Worm (Caenorhabditis elegans) whole organism, L1 larva: ENCODE data around the gene C27D6.15.

Source experiments
- F16B12.6 ChIP-seq: fragments of 150-350 bp; optimal IDR thresholded peaks from 2 replicates; lab custom pipeline; 2014; ENCODE audit warnings: missing biosample characterization, missing genetic modification characterization
- alr-1 ChIP-seq: fragments of 200-800 bp; sonication (Bioruptor generic); optimal IDR thresholded peaks from 2 replicates; lab custom pipeline; 2018; ENCODE audit warnings: borderline replicate concordance, mild to moderate bottlenecking, missing genetic modification characterization, missing compliant biosample characterization
- aly-2 ChIP-seq: fragments of 150-350 bp; optimal IDR thresholded peaks from 2 replicates; lab custom pipeline; 2014; ENCODE audit warnings: missing biosample characterization, missing genetic modification characterization
- ceh-63 ChIP-seq: fragments of 200-800 bp; sonication (Bioruptor generic); optimal IDR thresholded peaks from 2 replicates; lab custom pipeline; 2018; ENCODE audit warnings: mild to moderate bottlenecking, missing genetic modification characterization, missing compliant biosample characterization
- ceh-8 ChIP-seq: fragments of 200-800 bp; sonication (Bioruptor generic); optimal IDR thresholded peaks from 2 replicates; lab custom pipeline; 2018; ENCODE audit warnings: mild to moderate bottlenecking, missing genetic modification characterization, moderate library complexity, missing compliant biosample characterization
- ceh-90 ChIP-seq: sonication (generic microtip); optimal IDR thresholded peaks from 2 replicates; lab custom pipeline; 2016; ENCODE audit warnings: missing genetic modification characterization, missing compliant biosample characterization
- ces-1 ChIP-seq: fragments of 150-350 bp; optimal IDR thresholded peaks from 2 replicates; lab custom pipeline; 2014; ENCODE audit warnings: missing biosample characterization, missing genetic modification reagents, missing genetic modification characterization
- dsc-1 ChIP-seq: sonication (generic microtip); optimal IDR thresholded peaks from 2 replicates; lab custom pipeline; 2016; ENCODE audit warnings: mild to moderate bottlenecking, missing genetic modification characterization, missing compliant biosample characterization
- efl-1 ChIP-seq, 4 experiments: fragments of 150-350 bp; optimal IDR thresholded peaks in 3 of 4; peaks in 1 of 4; 1 replicate in 1 of 4; 2 replicates in 3 of 4; lab custom pipeline; 2014; ENCODE audit warnings: missing biosample characterization in 2 of 4, missing genetic modification characterization in 2 of 4, missing genetic modification reagents in 2 of 4
- efl-3 ChIP-seq: fragments of 200-800 bp; sonication (Bioruptor generic); optimal IDR thresholded peaks from 2 replicates; lab custom pipeline; 2018; ENCODE audit warnings: mild to moderate bottlenecking, missing genetic modification characterization, missing compliant biosample characterization
- egl-13 ChIP-seq: sonication (generic microtip); optimal IDR thresholded peaks from 2 replicates; lab custom pipeline; 2016; ENCODE audit warnings: missing genotype, missing genetic modification reagents, missing genetic modification characterization, missing compliant biosample characterization
- ets-5 ChIP-seq: fragments of 200-800 bp; sonication (Bioruptor generic); IDR thresholded peaks from 2 replicates; pipeline ENCODE4 v1.3.6; 2022; ENCODE audit warnings: missing genetic modification characterization, missing compliant biosample characterization
- fkh-10 ChIP-seq: sonication (generic microtip); optimal IDR thresholded peaks from 2 replicates; lab custom pipeline; 2017; ENCODE audit warnings: missing biosample characterization, missing genetic modification reagents, missing genetic modification characterization
- fkh-4 ChIP-seq: sonication (generic microtip); optimal IDR thresholded peaks from 2 replicates; lab custom pipeline; 2016; ENCODE audit warnings: missing compliant biosample characterization, missing genetic modification characterization, borderline replicate concordance
- fkh-8 ChIP-seq: sonication (generic microtip); optimal IDR thresholded peaks from 2 replicates; lab custom pipeline; 2016; ENCODE audit warnings: mild to moderate bottlenecking, missing genetic modification characterization, missing compliant biosample characterization
- grh-1 ChIP-seq: fragments of 200-800 bp; sonication (Bioruptor generic); IDR thresholded peaks from 2 replicates; pipeline ENCODE4 v1.3.6; 2022; ENCODE audit warnings: missing genetic modification reagents, missing genetic modification characterization, missing compliant biosample characterization
- hlh-17 ChIP-seq: fragments of 200-800 bp; sonication (Bioruptor generic); optimal IDR thresholded peaks from 2 replicates; lab custom pipeline; 2018; ENCODE audit warnings: missing genetic modification characterization, mild to moderate bottlenecking, missing compliant biosample characterization, moderate library complexity, borderline replicate concordance
- irx-1 ChIP-seq: sonication (generic microtip); optimal IDR thresholded peaks from 2 replicates; lab custom pipeline; 2016; ENCODE audit warnings: missing genetic modification characterization, missing compliant biosample characterization
- lin-35 ChIP-seq, 2 experiments: fragments of 150-350 bp; optimal IDR thresholded peaks; 2 replicates each; lab custom pipeline; 2014; ENCODE audit warnings: missing biosample characterization in 2 of 2, missing genetic modification characterization in 2 of 2, missing genetic modification reagents in 2 of 2
- lsy-2 ChIP-seq, 2 experiments: fragments of 150-350 bp; optimal IDR thresholded peaks; 2 replicates each; lab custom pipeline; 2014; ENCODE audit warnings: missing biosample characterization in 2 of 2, missing genetic modification characterization in 2 of 2
- mab-9 ChIP-seq: fragments of 200-800 bp; sonication (Bioruptor generic); IDR thresholded peaks from 2 replicates; pipeline ENCODE4 v1.3.6; 2022; ENCODE audit warnings: missing genetic modification reagents, missing genetic modification characterization, missing compliant biosample characterization
- mef-2 ChIP-seq: fragments of 150-350 bp; optimal IDR thresholded peaks from 2 replicates; lab custom pipeline; 2014; ENCODE audit warnings: missing biosample characterization, missing genetic modification characterization
- mep-1 ChIP-seq: fragments of 150-350 bp; optimal IDR thresholded peaks from 2 replicates; lab custom pipeline; 2014; ENCODE audit warnings: missing biosample characterization, missing genetic modification characterization
- nhr-19 ChIP-seq: fragments of 200-800 bp; sonication (Bioruptor generic); conservative IDR thresholded peaks from 2 replicates; pipeline ENCODE4 v1.3.6; 2022; ENCODE audit warnings: missing genetic modification characterization, missing compliant biosample characterization
- nhr-20 ChIP-seq: sonication (generic microtip); optimal IDR thresholded peaks from 2 replicates; lab custom pipeline; 2016; ENCODE audit warnings: mild to moderate bottlenecking, missing genetic modification characterization, missing compliant biosample characterization
- nhr-237 ChIP-seq: fragments of 150-350 bp; optimal IDR thresholded peaks from 2 replicates; lab custom pipeline; 2014; ENCODE audit warnings: missing biosample characterization, missing genetic modification characterization
- nhr-28 ChIP-seq: fragments of 150-350 bp; optimal IDR thresholded peaks from 2 replicates; lab custom pipeline; 2014; ENCODE audit warnings: missing biosample characterization, missing genetic modification characterization
- nhr-47 ChIP-seq: sonication (generic microtip); optimal IDR thresholded peaks from 2 replicates; lab custom pipeline; 2016; ENCODE audit warnings: mild to moderate bottlenecking, missing genetic modification characterization, moderate library complexity, missing compliant biosample characterization
- nhr-71 ChIP-seq: sonication (generic microtip); optimal IDR thresholded peaks from 2 replicates; lab custom pipeline; 2016; ENCODE audit warnings: mild to moderate bottlenecking, missing genetic modification characterization, moderate library complexity, missing compliant biosample characterization
- nhr-76 ChIP-seq: sonication (generic microtip); optimal IDR thresholded peaks from 2 replicates; lab custom pipeline; 2017; ENCODE audit warnings: missing biosample characterization, missing genetic modification characterization
- nhr-77 ChIP-seq: fragments of 150-350 bp; optimal IDR thresholded peaks from 2 replicates; lab custom pipeline; 2014; ENCODE audit warnings: missing biosample characterization, missing genetic modification characterization
- nhr-84 ChIP-seq: sonication (generic microtip); optimal IDR thresholded peaks from 2 replicates; lab custom pipeline; 2017; ENCODE audit warnings: missing biosample characterization, missing genetic modification characterization
- nhr-85 ChIP-seq: sonication (generic microtip); peaks from one replicate; lab custom pipeline; 2016; ENCODE audit warnings: missing genetic modification characterization, inconsistent platforms, missing compliant biosample characterization
- nhr-90 ChIP-seq: sonication (generic microtip); optimal IDR thresholded peaks from 2 replicates; lab custom pipeline; 2016; ENCODE audit warnings: mild to moderate bottlenecking, missing genetic modification characterization, missing compliant biosample characterization; ENCODE audit not compliant: poor library complexity
- snpc-4 ChIP-seq: fragments of 150-350 bp; optimal IDR thresholded peaks from 2 replicates; lab custom pipeline; 2014; ENCODE audit warnings: missing biosample characterization, missing genetic modification characterization
- sox-4 ChIP-seq: sonication (generic microtip); optimal IDR thresholded peaks from 2 replicates; lab custom pipeline; 2016; ENCODE audit warnings: missing genetic modification characterization, missing compliant biosample characterization
- tbx-2 ChIP-seq: sonication (generic microtip); optimal IDR thresholded peaks from 2 replicates; lab custom pipeline; 2016; ENCODE audit warnings: missing genetic modification characterization, missing compliant biosample characterization
- tlp-1 ChIP-seq: fragments of 150-350 bp; optimal IDR thresholded peaks from 2 replicates; lab custom pipeline; 2014; ENCODE audit warnings: missing biosample characterization, missing genetic modification characterization
- unc-130 ChIP-seq: fragments of 150-350 bp; optimal IDR thresholded peaks from 2 replicates; lab custom pipeline; 2017; ENCODE audit warnings: missing biosample characterization, missing genetic modification characterization, inconsistent platforms
- unc-62 ChIP-seq: fragments of 150-350 bp; optimal IDR thresholded peaks from 2 replicates; lab custom pipeline; 2014; ENCODE audit warnings: missing biosample characterization, missing genetic modification reagents, missing genetic modification characterization
- unc-98 ChIP-seq: fragments of 200-800 bp; sonication (Bioruptor generic); IDR thresholded peaks from 2 replicates; pipeline ENCODE4 v1.3.6; 2022; ENCODE audit warnings: missing genetic modification characterization, missing compliant biosample characterization
- ztf-11 ChIP-seq, 2 experiments: sonication (generic microtip); optimal IDR thresholded peaks; 2 replicates each; lab custom pipeline; 2016 to 2017; ENCODE audit warnings: missing genetic modification characterization in 2 of 2, missing biosample characterization in 1 of 2, missing compliant biosample characterization in 1 of 2
- ztf-4 ChIP-seq: fragments of 150-350 bp; optimal IDR thresholded peaks from 2 replicates; lab custom pipeline; 2014; ENCODE audit warnings: missing biosample characterization, missing genetic modification characterization

The C27D6.15 gene

DNA sequence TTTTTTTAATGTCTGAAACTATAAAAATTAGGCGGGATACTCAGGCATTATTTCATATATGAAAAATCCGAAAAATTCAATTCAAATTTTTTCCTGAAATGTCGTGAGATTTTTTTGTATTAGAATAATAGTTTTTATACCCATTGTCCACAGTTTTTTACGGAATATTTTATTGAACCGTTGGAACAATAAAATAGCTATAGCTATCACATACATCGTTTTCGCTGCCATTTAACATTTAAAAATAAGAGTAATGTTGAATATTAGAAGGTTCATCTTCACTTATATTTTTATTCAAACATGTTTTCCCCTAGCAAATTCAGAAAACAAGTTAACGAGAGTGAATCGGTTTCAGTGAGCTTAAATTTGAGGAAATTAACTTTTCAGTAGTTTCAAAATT, at the start of gene C27D6.15:
Gene C27D6.15 (plus strand): TSS at position 301 of the 400 bp plus-strand sequence.
- TF ChIP-seq fkh-10 (no peak), ceh-90 (tag; lab: Kevin White, UChicago) (no peak)
- TF ChIP-seq, all 84 proteins: peak for 0

DNA sequence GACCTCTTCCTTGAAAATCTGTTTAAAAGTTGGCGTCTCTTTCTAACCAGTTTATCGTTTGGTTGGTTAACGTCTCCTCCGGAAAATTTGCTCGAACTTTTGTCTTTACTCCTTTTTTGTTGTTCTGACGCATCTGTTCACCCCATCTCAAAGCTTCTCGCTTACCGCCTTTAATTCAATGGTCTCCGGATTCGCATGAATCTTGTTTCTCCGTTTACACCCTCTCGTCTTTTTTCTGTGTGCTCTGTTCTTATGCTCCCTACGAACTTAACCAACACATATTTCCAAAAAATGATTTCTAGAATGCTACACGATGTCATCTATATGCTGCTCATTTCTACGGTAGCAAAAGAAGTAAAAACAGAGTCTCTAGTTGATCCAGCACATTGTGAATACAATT, 41.6 kb upstream of the C27D6.15 start, which contains the start of gene lgc-56:
Gene lgc-56 (plus strand): TSS at position 301 of the 400 bp plus-strand sequence.
- TF ChIP-seq mab-9 (GFP tag; lab: Robert Waterston, UW) = no peak
- TF ChIP-seq alr-1 (tag; lab: Kevin White, UChicago) = no peak
- TF ChIP-seq sox-4 (tag; lab: Kevin White, UChicago) = no peak
- no peak for TF ChIP-seq snpc-4
- no peak for TF ChIP-seq F16B12.6 (tag; lab: Kevin White, UChicago)
- TF ChIP-seq ztf-4 (tag; lab: Kevin White, UChicago) = no peak
- no peak for TF ChIP-seq ces-1 (GFP tag; lab: Kevin White, UChicago)
- no peak for TF ChIP-seq efl-1 (optimal IDR thresholded peaks at IDR 0.05; lab: Kevin White, UChicago)
- TF ChIP-seq efl-1 (GFP tag; optimal IDR thresholded peaks at IDR 0.05 in 1 of 2; lab: Kevin White, UChicago) = no peak
- TF ChIP-seq fkh-8 (tag; lab: Kevin White, UChicago) = no peak
- no peak for TF ChIP-seq tbx-2 (tag; lab: Kevin White, UChicago)

DNA sequence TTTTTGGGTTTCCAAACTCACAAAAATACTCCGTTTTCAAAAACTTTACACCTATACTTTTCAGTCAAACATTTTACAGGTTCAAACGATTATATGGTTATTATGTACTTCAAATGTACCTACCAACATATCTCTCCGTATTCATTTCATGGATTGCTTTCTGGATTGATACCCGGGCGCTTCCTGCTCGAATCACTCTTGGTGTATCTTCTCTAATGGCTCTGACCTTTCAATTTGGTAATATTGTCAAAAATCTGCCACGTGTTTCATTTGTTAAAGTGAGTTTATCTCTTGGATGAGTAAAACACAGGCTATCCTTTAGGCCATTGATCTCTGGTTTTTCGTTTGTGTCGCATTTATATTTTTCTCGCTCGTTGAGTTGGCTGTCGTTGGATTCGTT, 39.9 kb upstream of the C27D6.15 start:
- no peak for TF ChIP-seq mep-1 (tag; lab: Kevin White, UChicago)

DNA sequence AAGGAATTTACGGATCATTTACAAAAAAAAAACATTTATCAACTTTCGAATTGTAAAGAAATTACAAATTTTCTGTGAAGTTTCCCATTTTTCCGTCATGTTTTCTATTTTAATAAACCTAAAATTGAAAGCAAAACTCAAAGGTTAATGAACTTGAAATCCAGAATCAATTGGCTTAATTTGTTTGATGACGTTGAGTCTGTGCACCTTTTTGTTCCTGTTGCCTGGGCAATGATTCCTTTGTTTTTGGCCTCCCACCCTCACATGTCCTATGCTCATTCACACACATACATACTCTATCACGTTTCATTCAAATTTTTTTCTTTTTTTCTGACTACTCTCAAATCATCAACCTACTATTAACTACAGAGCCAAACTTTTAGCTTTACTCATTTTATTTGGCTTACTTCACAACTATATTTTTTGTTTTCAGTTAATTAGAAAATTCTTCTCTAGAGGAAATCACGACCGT, 35.4 kb upstream of the C27D6.15 start, which contains the start of gene F58A6.2:
Gene F58A6.2 (plus strand): TSS at position 422 of the 472 bp plus-strand sequence.
- TF ChIP-seq sox-4 (tag; lab: Kevin White, UChicago) (no peak), nhr-71 (tag; lab: Kevin White, UChicago) (peak; percentile 40), nhr-47 (tag; lab: Kevin White, UChicago) (no peak), fkh-10 (no peak), ceh-8 (GFP tag; lab: Kevin White, UChicago) (peak; percentile 71), lsy-2 (tag; optimal IDR thresholded peaks at IDR 0.05; lab: Kevin White, UChicago) (no peak), fkh-8 (tag; lab: Kevin White, UChicago) (peak; percentile 66), alr-1 (tag; lab: Kevin White, UChicago) (no peak), unc-62 (GFP tag; lab: Kevin White, UChicago) (no peak), ets-5 (no peak)

DNA sequence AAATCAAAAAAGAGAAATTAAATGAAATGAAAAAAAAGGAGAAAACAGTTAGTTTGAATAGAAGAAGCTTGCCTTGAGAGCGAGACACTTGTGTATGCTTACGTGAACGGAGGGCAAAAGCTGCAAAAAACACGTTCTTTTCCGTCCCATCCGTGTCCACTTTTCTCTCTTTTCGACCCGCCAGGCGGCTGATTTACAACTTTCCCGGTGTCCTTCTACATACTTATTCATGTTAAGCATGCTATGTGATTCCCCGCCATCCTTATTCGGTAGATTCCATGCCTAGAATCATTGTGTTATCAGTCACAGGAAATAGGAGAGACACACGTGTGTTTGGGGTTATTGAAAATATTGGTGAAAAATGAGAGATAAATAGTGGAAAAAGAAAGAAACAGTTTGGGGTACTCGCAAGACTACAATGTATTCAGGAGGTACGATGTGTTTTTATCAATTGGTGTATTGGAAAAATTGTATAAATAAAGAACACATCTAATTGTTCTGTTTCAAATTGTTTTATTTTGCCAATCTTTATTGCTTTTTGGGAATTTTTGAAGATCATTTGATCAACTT, 29.7 kb upstream of the C27D6.15 start, which contains the start of gene nas-29:
Gene nas-29 (minus strand): TSS at position 92 of the 570 bp plus-strand sequence.
- TF ChIP-seq nhr-28 (tag; lab: Kevin White, UChicago) = no peak
- TF ChIP-seq egl-13 (tag; lab: Kevin White, UChicago) = no peak
- peak in 1 of 2 experiments; percentile 48 for TF ChIP-seq lin-35 (GFP tag; optimal IDR thresholded peaks at IDR 0.05; lab: Kevin White, UChicago)
- TF ChIP-seq unc-130 (tag; lab: Kevin White, UChicago) = no peak
- TF ChIP-seq nhr-47 (tag; lab: Kevin White, UChicago) = no peak
- no peak for TF ChIP-seq tlp-1 (tag; lab: Kevin White, UChicago)
- TF ChIP-seq nhr-90 (tag; lab: Kevin White, UChicago) = no peak
- TF ChIP-seq efl-3 (GFP tag; lab: Kevin White, UChicago) = no peak
- no peak for TF ChIP-seq dsc-1
- no peak for TF ChIP-seq nhr-19 (GFP tag; lab: Robert Waterston, UW)
- TF ChIP-seq irx-1 = no peak
- no peak for TF ChIP-seq aly-2 (tag; lab: Kevin White, UChicago)
- no peak for TF ChIP-seq grh-1 (GFP tag; lab: Robert Waterston, UW)
- peak; percentile 92 for TF ChIP-seq nhr-20 (tag; lab: Kevin White, UChicago)
- no peak for TF ChIP-seq mef-2
- no peak for TF ChIP-seq hlh-17
- no peak for TF ChIP-seq ceh-63 (GFP tag; lab: Kevin White, UChicago)
- TF ChIP-seq ztf-4 (tag; lab: Kevin White, UChicago) = no peak
- no peak for TF ChIP-seq nhr-76 (tag; lab: Kevin White, UChicago)
- TF ChIP-seq fkh-4 (tag; lab: Kevin White, UChicago) = no peak
- TF ChIP-seq sox-4 (tag; lab: Kevin White, UChicago) = no peak
- TF ChIP-seq nhr-237 (tag; lab: Kevin White, UChicago) = no peak
- TF ChIP-seq nhr-77 (tag; lab: Kevin White, UChicago) = no peak
- no peak for TF ChIP-seq nhr-84 (tag; lab: Kevin White, UChicago)
- TF ChIP-seq nhr-85 (tag; lab: Kevin White, UChicago) = no peak
- TF ChIP-seq ztf-11 (tag; optimal IDR thresholded peaks at IDR 0.05; lab: Kevin White, UChicago) = no peak
- no peak for TF ChIP-seq ets-5
- no peak for TF ChIP-seq unc-98 (GFP tag; lab: Robert Waterston, UW)
